Worm (Caenorhabditis elegans) whole organism, young adult: Measurements from ENCODE around the gene plpr-1.

ENCODE experiments used
- B0019.2 ChIP-seq: fragments of 200-800 bp; sonication (Bioruptor generic); conservative IDR thresholded peaks from 2 replicates; pipeline ENCODE4 v1.3.6; 2022; ENCODE audit warnings: missing genetic modification reagents, missing genetic modification characterization, missing compliant biosample characterization
- B0035.1 ChIP-seq: sonication (generic microtip); optimal IDR thresholded peaks from 2 replicates; lab custom pipeline; 2016; ENCODE audit warnings: missing genetic modification characterization, mild to moderate bottlenecking, missing compliant biosample characterization, missing genotype, missing genetic modification reagents
- B0261.1 ChIP-seq: sonication (generic microtip); optimal IDR thresholded peaks from 2 replicates; lab custom pipeline; 2016; ENCODE audit warnings: mild to moderate bottlenecking, missing genetic modification characterization, moderate library complexity, missing compliant biosample characterization
- C06A6.2 ChIP-seq: fragments of 200-800 bp; sonication (Bioruptor generic); conservative IDR thresholded peaks from 2 replicates; pipeline ENCODE4 v1.3.6; 2022; ENCODE audit warnings: missing genetic modification characterization, missing compliant biosample characterization
- D2030.7 ChIP-seq: fragments of 200-800 bp; sonication (Bioruptor generic); IDR thresholded peaks from 2 replicates; pipeline ENCODE4 v1.3.6; 2022; ENCODE audit warnings: missing genetic modification reagents, missing genetic modification characterization, missing compliant biosample characterization
- F22D6.2 ChIP-seq: sonication (generic microtip); optimal IDR thresholded peaks from 2 replicates; lab custom pipeline; 2016; ENCODE audit warnings: mild to moderate bottlenecking, missing genetic modification characterization, missing compliant biosample characterization
- F23B12.7 ChIP-seq: sonication (generic microtip); optimal IDR thresholded peaks from 2 replicates; lab custom pipeline; 2017; ENCODE audit warnings: missing genetic modification characterization, mild to moderate bottlenecking, missing compliant biosample characterization, antibody characterized with exemption, moderate library complexity; ENCODE audit not compliant: insufficient read depth
- F52B5.7 ChIP-seq: sonication (generic microtip); optimal IDR thresholded peaks from 2 replicates; lab custom pipeline; 2016; ENCODE audit warnings: mild to moderate bottlenecking, missing genetic modification characterization, missing compliant biosample characterization
- F57A8.1 ChIP-seq: fragments of 200-800 bp; sonication (Bioruptor generic); optimal IDR thresholded peaks from 2 replicates; lab custom pipeline; 2018; ENCODE audit warnings: mild to moderate bottlenecking, missing genetic modification characterization, moderate library complexity, missing compliant biosample characterization
- Y95B8A.8 ChIP-seq: fragments of 200-800 bp; sonication (Bioruptor generic); IDR thresholded peaks from 2 replicates; pipeline ENCODE4 v1.3.6; 2022; ENCODE audit warnings: missing genetic modification reagents, missing genetic modification characterization, missing compliant biosample characterization
- atf-7 ChIP-seq: sonication (generic microtip); optimal IDR thresholded peaks from 2 replicates; lab custom pipeline; 2017; ENCODE audit warnings: mild to moderate bottlenecking, missing genetic modification characterization, missing compliant biosample characterization
- athp-1 ChIP-seq: sonication (generic microtip); optimal IDR thresholded peaks from 2 replicates; lab custom pipeline; 2017; ENCODE audit warnings: mild to moderate bottlenecking, missing genetic modification characterization, missing compliant biosample characterization
- attf-6 ChIP-seq: fragments of 200-800 bp; sonication (Bioruptor generic); IDR thresholded peaks from 2 replicates; pipeline ENCODE4 v1.3.6; 2022; ENCODE audit warnings: missing genetic modification reagents, missing genetic modification characterization, missing compliant biosample characterization
- bed-2 ChIP-seq: fragments of 200-800 bp; sonication (Bioruptor generic); IDR thresholded peaks from 2 replicates; pipeline ENCODE4 v1.3.6; 2022; ENCODE audit warnings: missing genetic modification reagents, missing genetic modification characterization, missing compliant biosample characterization
- ccch-3 ChIP-seq: fragments of 200-800 bp; sonication (Bioruptor generic); optimal IDR thresholded peaks from 2 replicates; lab custom pipeline; 2018; ENCODE audit warnings: mild to moderate bottlenecking, missing genetic modification characterization, missing compliant biosample characterization
- cebp-1 ChIP-seq, 2 experiments: fragments of 200-800 bp in 1 of 2; sonication (Bioruptor generic) in 1 of 2; sonication (generic microtip) in 1 of 2; IDR thresholded peaks in 1 of 2; optimal IDR thresholded peaks in 1 of 2; 2 replicates each; pipeline versions ENCODE4 v1.3.6 to Lab custom; 2017 to 2022; ENCODE audit warnings: missing compliant biosample characterization in 2 of 2, missing genetic modification characterization in 2 of 2, mild to moderate bottlenecking in 1 of 2, missing genetic modification reagents in 1 of 2, moderate library complexity in 1 of 2
- ceh-91 ChIP-seq: fragments of 200-800 bp; sonication (Bioruptor generic); IDR thresholded peaks from 2 replicates; pipeline ENCODE4 v1.3.6; 2022; ENCODE audit warnings: missing genetic modification reagents, missing genetic modification characterization, missing compliant biosample characterization
- dox-1 ChIP-seq: fragments of 200-800 bp; sonication (Bioruptor generic); IDR thresholded peaks from 2 replicates; pipeline ENCODE4 v1.3.6; 2022; ENCODE audit warnings: missing genetic modification reagents, missing genetic modification characterization, missing compliant biosample characterization
- egl-44 ChIP-seq: fragments of 200-800 bp; sonication (Bioruptor generic); IDR thresholded peaks from 2 replicates; pipeline ENCODE4 v1.3.6; 2022; ENCODE audit warnings: missing genetic modification reagents, missing genetic modification characterization, missing compliant biosample characterization
- hlh-12 ChIP-seq: sonication (generic microtip); optimal IDR thresholded peaks from 2 replicates; lab custom pipeline; 2016; ENCODE audit warnings: missing genetic modification characterization, missing compliant biosample characterization
- hmg-1.2 ChIP-seq: fragments of 200-800 bp; sonication (Bioruptor generic); IDR thresholded peaks from 2 replicates; pipeline ENCODE4 v1.3.6; 2022; ENCODE audit warnings: missing genetic modification reagents, missing genetic modification characterization, missing compliant biosample characterization
- hmg-20 ChIP-seq: fragments of 200-800 bp; sonication (Bioruptor generic); IDR thresholded peaks from 2 replicates; pipeline ENCODE4 v1.3.6; 2022; ENCODE audit warnings: missing genetic modification reagents, missing genetic modification characterization, missing compliant biosample characterization
- let-526 ChIP-seq: fragments of 200-800 bp; sonication (Bioruptor generic); IDR thresholded peaks from 2 replicates; pipeline ENCODE4 v1.3.6; 2022; ENCODE audit warnings: missing genetic modification reagents, missing genetic modification characterization, missing compliant biosample characterization
- lin-54 ChIP-seq: fragments of 200-800 bp; sonication (Bioruptor generic); optimal IDR thresholded peaks from 2 replicates; lab custom pipeline; 2018; ENCODE audit warnings: mild to moderate bottlenecking, missing genetic modification characterization, missing compliant biosample characterization
- mcd-1 ChIP-seq: fragments of 200-800 bp; sonication (Bioruptor generic); IDR thresholded peaks from 2 replicates; pipeline ENCODE4 v1.3.6; 2022; ENCODE audit warnings: missing genetic modification reagents, missing genetic modification characterization, missing compliant biosample characterization
- nfya-1 ChIP-seq: sonication (generic microtip); optimal IDR thresholded peaks from 2 replicates; lab custom pipeline; 2017; ENCODE audit warnings: antibody characterized with exemption, missing compliant biosample characterization, missing genetic modification characterization, borderline replicate concordance; ENCODE audit not compliant: insufficient read depth
- nfya-2 ChIP-seq: fragments of 200-800 bp; sonication (Bioruptor generic); IDR thresholded peaks from 2 replicates; pipeline ENCODE4 v1.3.6; 2022; ENCODE audit warnings: missing genetic modification reagents, missing genetic modification characterization, missing compliant biosample characterization
- nhr-120 ChIP-seq: fragments of 200-800 bp; sonication (Bioruptor generic); IDR thresholded peaks from 2 replicates; pipeline ENCODE4 v1.3.6; 2022; ENCODE audit warnings: missing genetic modification characterization, missing compliant biosample characterization
- nhr-27 ChIP-seq: fragments of 200-800 bp; sonication (Bioruptor generic); optimal IDR thresholded peaks from 2 replicates; lab custom pipeline; 2018; ENCODE audit warnings: mild to moderate bottlenecking, missing genetic modification characterization, moderate library complexity, missing compliant biosample characterization
- pbrm-1 ChIP-seq: fragments of 200-800 bp; sonication (Bioruptor generic); IDR thresholded peaks from 2 replicates; pipeline ENCODE4 v1.3.6; 2022; ENCODE audit warnings: missing genetic modification reagents, missing genetic modification characterization, missing compliant biosample characterization
- sdz-38 ChIP-seq: sonication (generic microtip); optimal IDR thresholded peaks from 2 replicates; lab custom pipeline; 2016; ENCODE audit warnings: missing genotype, missing genetic modification characterization, missing compliant biosample characterization
- sea-2 ChIP-seq: fragments of 200-800 bp; sonication (Bioruptor generic); IDR thresholded peaks from 2 replicates; pipeline ENCODE4 v1.3.6; 2022; ENCODE audit warnings: missing genetic modification characterization, missing compliant biosample characterization
- snpc-1.3 ChIP-seq: sonication (generic microtip); optimal IDR thresholded peaks from 2 replicates; lab custom pipeline; 2017; ENCODE audit warnings: missing genetic modification characterization, mild to moderate bottlenecking, missing compliant biosample characterization, antibody characterized with exemption, moderate library complexity, missing genotype, missing genetic modification reagents; ENCODE audit not compliant: insufficient read depth
- tbx-9 ChIP-seq: sonication (generic microtip); optimal IDR thresholded peaks from 2 replicates; lab custom pipeline; 2016; ENCODE audit warnings: borderline replicate concordance, missing genetic modification characterization, inconsistent platforms, missing compliant biosample characterization
- tlf-1 ChIP-seq: fragments of 200-800 bp; sonication (Bioruptor generic); optimal IDR thresholded peaks from 2 replicates; lab custom pipeline; 2018; ENCODE audit warnings: mild to moderate bottlenecking, missing genetic modification characterization, missing compliant biosample characterization
- unc-130 ChIP-seq: sonication (generic microtip); optimal IDR thresholded peaks from 2 replicates; lab custom pipeline; 2016; ENCODE audit warnings: missing genetic modification reagents, missing genetic modification characterization, missing compliant biosample characterization
- xnd-1 ChIP-seq: sonication (generic microtip); optimal IDR thresholded peaks from 2 replicates; lab custom pipeline; 2016; ENCODE audit warnings: missing genotype, missing genetic modification reagents, missing genetic modification characterization, missing compliant biosample characterization
- zim-3 ChIP-seq: sonication (generic microtip); optimal IDR thresholded peaks from 2 replicates; lab custom pipeline; 2017; ENCODE audit warnings: mild to moderate bottlenecking, missing genetic modification characterization, moderate library complexity, missing compliant biosample characterization
- ztf-22 ChIP-seq: fragments of 200-800 bp; sonication (Bioruptor generic); optimal IDR thresholded peaks from 2 replicates; lab custom pipeline; 2018; ENCODE audit warnings: mild to moderate bottlenecking, missing genetic modification characterization, moderate library complexity, missing compliant biosample characterization
- ztf-25 ChIP-seq: fragments of 200-800 bp; sonication (Bioruptor generic); IDR thresholded peaks from 2 replicates; pipeline ENCODE4 v1.3.6; 2022; ENCODE audit warnings: missing genetic modification reagents, missing genetic modification characterization, missing compliant biosample characterization
- ztf-26 ChIP-seq: sonication (generic microtip); optimal IDR thresholded peaks from 2 replicates; lab custom pipeline; 2017; ENCODE audit warnings: missing genetic modification characterization, missing compliant biosample characterization

The plpr-1 gene

DNA sequence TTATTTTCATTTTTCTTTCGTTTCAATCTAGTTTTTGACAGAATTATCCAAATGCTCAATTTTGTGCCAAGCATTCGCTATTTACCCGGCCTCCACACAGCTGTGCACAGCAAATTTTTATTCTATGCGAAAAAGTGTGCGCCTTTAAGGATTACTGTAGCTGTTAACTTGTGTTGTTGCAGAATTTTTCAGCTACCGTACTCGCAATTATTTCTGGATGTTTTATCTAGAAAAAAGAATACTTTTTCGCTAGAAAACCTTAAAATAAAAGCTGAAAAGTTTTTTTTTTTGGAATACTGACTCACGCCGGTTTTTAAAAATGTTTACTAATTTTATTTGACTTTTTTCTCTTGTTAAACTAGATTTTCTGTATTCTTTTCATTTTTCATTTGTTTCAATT is 19.4 kb downstream of the plpr-1 start (continued):
- peak; percentile 70 for TF ChIP-seq athp-1 (tag; lab: Kevin White, UChicago)

DNA sequence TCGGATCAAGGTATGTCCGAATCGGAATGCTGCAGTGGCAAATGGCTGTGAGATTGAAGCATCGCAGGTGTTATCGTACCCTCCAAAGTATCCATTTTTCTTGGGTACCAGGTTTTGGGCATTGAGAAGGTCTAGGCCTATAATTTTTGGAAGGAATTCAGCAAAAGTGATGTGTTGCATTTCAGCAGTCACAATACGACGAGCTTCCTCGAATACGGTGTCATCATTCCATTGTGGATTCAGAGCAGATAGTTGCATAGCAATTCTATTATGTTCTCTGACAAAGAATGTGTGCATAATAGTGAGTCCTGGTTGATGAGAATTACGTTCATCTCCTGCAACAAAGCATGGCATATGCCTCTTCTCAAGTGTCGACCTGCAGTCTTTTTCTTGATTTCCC is 20.8 kb downstream of the plpr-1 start:
- no peak for TF ChIP-seq snpc-1.3
- TF ChIP-seq sdz-38 = no peak
- TF ChIP-seq lin-54 (GFP tag; lab: Kevin White, UChicago) = no peak
- TF ChIP-seq nhr-120 = no peak
- TF ChIP-seq B0019.2 (GFP tag; lab: Robert Waterston, UW) = no peak
- TF ChIP-seq nfya-2 (GFP tag; lab: Robert Waterston, UW) = no peak
- TF ChIP-seq hmg-1.2 (GFP tag; lab: Robert Waterston, UW) = no peak
- TF ChIP-seq ztf-25 (GFP tag; lab: Robert Waterston, UW) = no peak
- TF ChIP-seq F22D6.2 (tag; lab: Kevin White, UChicago) = no peak
- TF ChIP-seq F57A8.1 (GFP tag; lab: Kevin White, UChicago) = no peak
- TF ChIP-seq nfya-1 (tag; lab: Kevin White, UChicago) = no peak
- no peak for TF ChIP-seq nhr-27
- no peak for TF ChIP-seq hlh-12 (tag; lab: Kevin White, UChicago)
- TF ChIP-seq unc-130 (GFP tag; lab: Kevin White, UChicago) = no peak
- TF ChIP-seq mcd-1 (GFP tag; lab: Robert Waterston, UW) = no peak
- TF ChIP-seq egl-44 = no peak
- no peak for TF ChIP-seq pbrm-1 (GFP tag; lab: Robert Waterston, UW)
- TF ChIP-seq hmg-20 (GFP tag; lab: Robert Waterston, UW) = no peak

DNA sequence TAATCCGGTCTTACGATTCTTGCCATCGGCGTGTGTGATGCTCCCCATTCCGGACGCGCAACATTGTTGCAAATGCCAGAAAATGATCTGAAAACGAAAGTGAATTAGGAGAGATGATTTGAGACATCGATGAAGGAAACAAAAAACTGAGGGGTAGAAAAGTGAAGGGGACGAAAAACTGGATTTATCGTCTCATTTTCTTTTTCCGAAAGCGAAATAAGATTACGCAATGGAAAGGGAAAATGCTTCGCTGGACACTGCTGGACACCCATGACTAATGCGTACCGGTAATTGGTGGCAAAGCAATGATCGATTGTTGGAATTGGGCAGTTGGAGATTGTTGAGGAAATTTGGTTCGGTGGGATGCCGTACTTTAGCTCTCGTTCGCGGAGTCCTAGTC is 24.4 kb downstream of the plpr-1 start:
- no peak for TF ChIP-seq bed-2 (GFP tag; lab: Robert Waterston, UW)
- no peak for TF ChIP-seq C06A6.2
- no peak for TF ChIP-seq ceh-91 (GFP tag; lab: Robert Waterston, UW)
- no peak for TF ChIP-seq F23B12.7 (tag; lab: Kevin White, UChicago)
- no peak for TF ChIP-seq D2030.7 (GFP tag; lab: Robert Waterston, UW)
- TF ChIP-seq tbx-9 = no peak
- no peak for TF ChIP-seq dox-1
- TF ChIP-seq unc-130 (GFP tag; lab: Kevin White, UChicago) = no peak
- no peak for TF ChIP-seq B0261.1 (tag; lab: Kevin White, UChicago)
- TF ChIP-seq attf-6 (GFP tag; lab: Robert Waterston, UW) = no peak
- TF ChIP-seq let-526 (GFP tag; lab: Robert Waterston, UW) = no peak
- no peak for TF ChIP-seq zim-3 (tag; lab: Kevin White, UChicago)
- TF ChIP-seq sea-2 (GFP tag; lab: Robert Waterston, UW) = no peak
- no peak for TF ChIP-seq B0035.1 (tag; lab: Kevin White, UChicago)
- no peak for TF ChIP-seq ccch-3 (GFP tag; lab: Kevin White, UChicago)
- TF ChIP-seq, all 124 proteins: peak for 0

DNA sequence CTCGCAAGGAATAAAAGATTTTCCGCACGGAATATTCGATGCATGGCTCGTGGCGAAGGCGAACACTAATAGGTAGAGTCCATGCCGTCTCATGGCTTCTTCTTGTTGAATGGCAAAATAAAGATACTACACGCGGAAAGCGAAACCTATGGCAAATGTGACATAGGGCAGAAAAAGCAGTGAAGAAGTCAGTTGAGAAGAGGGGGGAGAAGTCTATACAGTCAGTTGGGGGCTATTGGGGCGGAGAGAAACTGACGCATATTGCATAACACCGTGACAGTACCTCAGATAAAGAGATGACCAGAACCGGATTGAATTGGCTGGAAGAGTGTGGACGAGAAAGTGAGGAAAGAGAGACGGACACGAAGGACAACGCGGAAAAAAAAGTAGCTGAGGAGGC is 25.3 kb downstream of the plpr-1 start, which contains the start of gene T06D8.10:
T06D8.10 (minus strand) TSS at position 101 of the 400 bp plus-strand sequence.
- no peak for TF ChIP-seq hlh-12 (tag; lab: Kevin White, UChicago)
- no peak for TF ChIP-seq atf-7 (tag; lab: Kevin White, UChicago)
- no peak for TF ChIP-seq F52B5.7
- no peak for TF ChIP-seq hmg-1.2 (GFP tag; lab: Robert Waterston, UW)
- no peak for TF ChIP-seq nhr-27
- no peak for TF ChIP-seq ztf-26 (tag; lab: Kevin White, UChicago)
- no peak for TF ChIP-seq cebp-1 (GFP tag; IDR thresholded peaks at IDR 0.05; lab: Robert Waterston, UW)
- TF ChIP-seq cebp-1 (tag; optimal IDR thresholded peaks at IDR 0.05; lab: Kevin White, UChicago) = no peak
- no peak for TF ChIP-seq xnd-1 (tag; lab: Kevin White, UChicago)
- TF ChIP-seq C06A6.2 = no peak
- no peak for TF ChIP-seq Y95B8A.8 (GFP tag; lab: Robert Waterston, UW)
- TF ChIP-seq ztf-22 (GFP tag; lab: Kevin White, UChicago) = no peak
- no peak for TF ChIP-seq tlf-1 (GFP tag; lab: Kevin White, UChicago)
- no peak for TF ChIP-seq snpc-1.3
